Worm (Caenorhabditis elegans): ENCODE data around the gene nphp-2.

DNA sequence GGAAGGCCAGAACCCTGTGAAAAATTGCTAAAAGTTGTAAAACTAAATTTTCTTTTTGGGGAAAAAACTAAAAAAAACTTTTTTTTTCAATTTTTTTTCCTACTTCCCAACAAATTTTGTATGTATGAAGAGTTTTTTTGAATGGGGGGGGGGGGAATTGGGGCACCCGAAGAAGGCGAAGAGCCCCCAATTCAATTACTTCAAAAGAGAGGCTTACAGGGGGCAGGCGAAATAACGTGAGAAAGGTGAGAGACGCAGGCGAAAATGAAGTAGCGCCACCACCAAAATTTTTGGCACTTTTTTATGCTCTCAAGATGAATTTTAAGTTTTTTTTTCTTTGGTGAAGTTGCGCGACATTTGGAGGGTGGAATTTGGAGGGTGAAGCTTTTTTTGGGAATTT, 32.6 kb upstream of the nphp-2 start:
- TF ChIP-seq him-1 (tag; optimal IDR thresholded peaks at IDR 0.05) (no peak), W03F9.2 (tag; optimal IDR thresholded peaks at IDR 0.05) (no peak)
